Fruit fly (Drosophila melanogaster) S2 (cell line): ENCODE measurements around the gene CG31704.

ENCODE experiments used
- CG8478 ChIP-seq: fragments of >200 bp; optimal IDR thresholded peaks from 2 replicates; lab custom pipeline; 2018
- CTCF ChIP-seq, 2 experiments: fragments of >200 bp; optimal IDR thresholded peaks; 2 replicates each; lab custom pipeline; 2018

dm6 chr2L:11792265-11792664 lies 48.2 kb upstream of the CG31704 start, which contains the start of gene Tsp33B:
- no peak for TF ChIP-seq CTCF (optimal IDR thresholded peaks at IDR 0.05; lab: Kevin White, UChicago)
- TF ChIP-seq CG8478 (lab: Kevin White, UChicago): no peak
